Fruit fly (Drosophila melanogaster) whole organism, embryonic: ENCODE results near the gene Nct.

ENCODE experiments used
- Asciz ChIP-seq: fragments of 200-800 bp; sonication (Bioruptor generic); optimal IDR thresholded peaks from 2 replicates; lab custom pipeline; 2017; ENCODE audit warnings: missing biosample characterization, mild to moderate bottlenecking, missing genetic modification characterization, missing genetic modification reagents
- CG11456 ChIP-seq: fragments of 200-800 bp; sonication (Bioruptor generic); IDR thresholded peaks from 3 replicates; pipeline ENCODE4 v1.3.6; 2022; ENCODE audit warnings: missing biosample characterization, missing genetic modification characterization
- CG11696 ChIP-seq: fragments of 200-800 bp; sonication (Bioruptor generic); IDR thresholded peaks from 2 replicates; pipeline ENCODE4 v1.3.6; 2022; ENCODE audit warnings: missing biosample characterization, missing genetic modification characterization
- CG11723 ChIP-seq: fragments of 200-800 bp; sonication (Bioruptor generic); optimal IDR thresholded peaks from 2 replicates; lab custom pipeline; 2017; ENCODE audit warnings: missing biosample characterization, mild to moderate bottlenecking, missing genetic modification characterization
- CG12236 ChIP-seq: fragments of 200-800 bp; sonication (Bioruptor generic); optimal IDR thresholded peaks from 2 replicates; lab custom pipeline; 2016; ENCODE audit warnings: missing biosample characterization, missing genetic modification characterization
- CG13894 ChIP-seq: fragments of 200-800 bp; sonication (Bioruptor generic); optimal IDR thresholded peaks from 3 replicates; lab custom pipeline; 2018; ENCODE audit warnings: missing biosample characterization, mild to moderate bottlenecking, missing genetic modification characterization, moderate library complexity
- CG14710 ChIP-seq: fragments of 200-800 bp; sonication (Bioruptor generic); optimal IDR thresholded peaks from 3 replicates; lab custom pipeline; 2019; ENCODE audit warnings: missing biosample characterization, mild to moderate bottlenecking, missing genetic modification characterization, moderate library complexity
- CG15011 ChIP-seq: fragments of 200-800 bp; sonication (Bioruptor generic); optimal IDR thresholded peaks from 3 replicates; lab custom pipeline; 2018; ENCODE audit warnings: missing biosample characterization, mild to moderate bottlenecking, missing genetic modification characterization
- CG15514 ChIP-seq: fragments of 200-800 bp; sonication (Bioruptor generic); optimal IDR thresholded peaks from 3 replicates; lab custom pipeline; 2017; ENCODE audit warnings: missing biosample characterization, missing genetic modification characterization, mild to moderate bottlenecking, moderate library complexity, missing genetic modification reagents
- CG17829 ChIP-seq: fragments of 200-800 bp; optimal IDR thresholded peaks from 2 replicates; lab custom pipeline; 2019; ENCODE audit warnings: missing biosample characterization, mild to moderate bottlenecking, missing genetic modification characterization, moderate library complexity
- CG18262 ChIP-seq: fragments of 200-800 bp; optimal IDR thresholded peaks from 3 replicates; lab custom pipeline; 2019; ENCODE audit warnings: missing biosample characterization, mild to moderate bottlenecking, missing genetic modification characterization, moderate library complexity
- CG30020 ChIP-seq: fragments of 200-800 bp; optimal IDR thresholded peaks from 2 replicates; lab custom pipeline; 2019; ENCODE audit warnings: missing biosample characterization, mild to moderate bottlenecking, missing genetic modification characterization, moderate library complexity
- CG6689 ChIP-seq: fragments of 200-800 bp; sonication (Bioruptor generic); IDR thresholded peaks from 2 replicates; pipeline ENCODE4 v1.3.6; 2022; ENCODE audit warnings: missing biosample characterization, missing genetic modification characterization
- CG6813 ChIP-seq: fragments of 200-800 bp; sonication (Bioruptor generic); optimal IDR thresholded peaks from 2 replicates; lab custom pipeline; 2017; ENCODE audit warnings: missing biosample characterization, missing genetic modification characterization, mild to moderate bottlenecking, moderate library complexity, missing genetic modification reagents
- CG9437 ChIP-seq: fragments of 200-800 bp; sonication (Bioruptor generic); optimal IDR thresholded peaks from 2 replicates; lab custom pipeline; 2018; ENCODE audit warnings: missing biosample characterization, mild to moderate bottlenecking, missing genetic modification characterization
- CG9609 ChIP-seq: fragments of 200-800 bp; sonication (Bioruptor generic); optimal IDR thresholded peaks from 3 replicates; lab custom pipeline; 2016; ENCODE audit warnings: missing biosample characterization, missing genetic modification characterization
- CkIIα-i1 ChIP-seq: fragments of 200-800 bp; sonication (Bioruptor generic); IDR thresholded peaks from 2 replicates; pipeline ENCODE4 v1.3.6; 2022; ENCODE audit warnings: missing biosample characterization, missing genetic modification characterization
- Doc2 ChIP-seq: fragments of 200-800 bp; sonication (Bioruptor generic); IDR thresholded peaks from 2 replicates; pipeline ENCODE4 v1.3.6; 2022; ENCODE audit warnings: missing biosample characterization, missing genetic modification characterization
- Doc3 ChIP-seq: fragments of 200-800 bp; sonication (Bioruptor generic); IDR thresholded peaks from 3 replicates; pipeline ENCODE4 v1.3.6; 2022; ENCODE audit warnings: missing biosample characterization, missing genetic modification characterization; ENCODE audit not compliant: partially characterized antibody
- Drgx ChIP-seq: fragments of 200-800 bp; sonication (Bioruptor generic); IDR thresholded peaks from 2 replicates; pipeline ENCODE4 v1.3.6; 2022; ENCODE audit warnings: missing biosample characterization, missing genetic modification characterization
- E2f2 ChIP-seq: fragments of 200-800 bp; sonication (Bioruptor generic); IDR thresholded peaks from 2 replicates; pipeline ENCODE4 v1.3.6; 2022; ENCODE audit warnings: missing biosample characterization, missing genetic modification characterization
- Ets65A ChIP-seq: fragments of 200-800 bp; sonication (Bioruptor generic); peaks from one replicate; lab custom pipeline; 2016; ENCODE audit warnings: missing biosample characterization, missing genetic modification characterization
- Mes4 ChIP-seq: fragments of 200-800 bp; sonication (Bioruptor generic); optimal IDR thresholded peaks from 2 replicates; lab custom pipeline; 2016; ENCODE audit warnings: missing biosample characterization, missing genetic modification characterization
- Mrtf ChIP-seq: fragments of 200-800 bp; sonication (Bioruptor generic); IDR thresholded peaks from 3 replicates; pipeline ENCODE4 v1.3.6; 2022; ENCODE audit warnings: missing biosample characterization, missing genetic modification characterization
- Pdp1 ChIP-seq, 2 experiments: fragments of 200-800 bp; sonication (Bioruptor generic); optimal IDR thresholded peaks; 3 replicates each; lab custom pipeline; 2016; ENCODE audit warnings: missing biosample characterization in 2 of 2, missing genetic modification characterization in 2 of 2, mild to moderate bottlenecking in 1 of 2, moderate library complexity in 1 of 2
- Scr ChIP-seq: fragments of 200-800 bp; sonication (Bioruptor generic); IDR thresholded peaks from 2 replicates; pipeline ENCODE4 v1.3.6; 2022; ENCODE audit warnings: missing biosample characterization, missing genetic modification characterization; ENCODE audit not compliant: partially characterized antibody
- Sox102F ChIP-seq: fragments of 200-800 bp; sonication (Bioruptor generic); optimal IDR thresholded peaks from 2 replicates; lab custom pipeline; 2018; ENCODE audit warnings: missing biosample characterization, mild to moderate bottlenecking, missing genetic modification characterization, moderate library complexity
- Ssrp ChIP-seq: fragments of 200-800 bp; sonication (Bioruptor generic); optimal IDR thresholded peaks from 2 replicates; lab custom pipeline; 2018; ENCODE audit warnings: missing biosample characterization, mild to moderate bottlenecking, missing genetic modification characterization, moderate library complexity
- TFAM ChIP-seq: fragments of 200-800 bp; sonication (Bioruptor generic); optimal IDR thresholded peaks from 2 replicates; lab custom pipeline; 2017; ENCODE audit warnings: missing biosample characterization, missing genetic modification characterization, inconsistent platforms
- Xbp1 ChIP-seq: fragments of 200-800 bp; sonication (Bioruptor generic); optimal IDR thresholded peaks from 3 replicates; lab custom pipeline; 2016; ENCODE audit warnings: missing biosample characterization, mild to moderate bottlenecking, missing genetic modification characterization
- aop ChIP-seq: fragments of 200-800 bp; sonication (Bioruptor generic); IDR thresholded peaks from 2 replicates; pipeline ENCODE4 v1.3.6; 2022; ENCODE audit warnings: missing biosample characterization, missing genetic modification characterization
- ara ChIP-seq: fragments of 200-800 bp; sonication (Bioruptor generic); IDR thresholded peaks from 2 replicates; pipeline ENCODE4 v1.3.6; 2022; ENCODE audit warnings: missing biosample characterization, missing genetic modification characterization
- bsh ChIP-seq, 2 experiments: fragments of 200-800 bp; sonication (Bioruptor generic); optimal IDR thresholded peaks; 2 replicates each; lab custom pipeline; 2017 to 2018; ENCODE audit warnings: mild to moderate bottlenecking in 2 of 2, missing biosample characterization in 2 of 2, missing genetic modification characterization in 2 of 2, moderate library complexity in 1 of 2
- caup ChIP-seq: fragments of 200-800 bp; sonication (Bioruptor generic); optimal IDR thresholded peaks from 3 replicates; lab custom pipeline; 2017; ENCODE audit warnings: missing biosample characterization, mild to moderate bottlenecking, missing genetic modification characterization, moderate library complexity; ENCODE audit not compliant: severe bottlenecking
- cg ChIP-seq: fragments of 200-800 bp; sonication (Bioruptor generic); optimal IDR thresholded peaks from 3 replicates; lab custom pipeline; 2019; ENCODE audit warnings: missing biosample characterization, mild to moderate bottlenecking, missing genetic modification characterization, moderate library complexity
- chif ChIP-seq, 2 experiments: fragments of 200-800 bp; sonication (Bioruptor generic); optimal IDR thresholded peaks; 3 replicates each; lab custom pipeline; 2016; ENCODE audit warnings: missing biosample characterization in 2 of 2, missing genetic modification characterization in 2 of 2
- chinmo ChIP-seq: fragments of 200-800 bp; sonication (Bioruptor generic); IDR thresholded peaks from 4 replicates; pipeline ENCODE4 v1.3.6; 2022; ENCODE audit warnings: missing biosample characterization, missing genetic modification characterization; ENCODE audit not compliant: partially characterized antibody
- ewg ChIP-seq: fragments of 200-800 bp; sonication (Bioruptor generic); optimal IDR thresholded peaks from 3 replicates; lab custom pipeline; 2017; ENCODE audit warnings: mild to moderate bottlenecking, missing biosample characterization, missing genetic modification reagents, missing genetic modification characterization
- fd96Cb ChIP-seq: fragments of 200-800 bp; sonication (Bioruptor generic); optimal IDR thresholded peaks from 2 replicates; lab custom pipeline; 2018; ENCODE audit warnings: missing biosample characterization, mild to moderate bottlenecking, missing genetic modification characterization, moderate library complexity
- gem ChIP-seq: fragments of 200-800 bp; sonication (Bioruptor generic); optimal IDR thresholded peaks from 2 replicates; lab custom pipeline; 2019; ENCODE audit warnings: missing biosample characterization, mild to moderate bottlenecking, missing genetic modification characterization, moderate library complexity
- grn ChIP-seq: fragments of 200-800 bp; sonication (Bioruptor generic); optimal IDR thresholded peaks from 3 replicates; lab custom pipeline; 2017; ENCODE audit warnings: missing biosample characterization, missing genetic modification characterization
- gt ChIP-seq: fragments of 200-800 bp; sonication (Bioruptor generic); IDR thresholded peaks from 2 replicates; pipeline ENCODE4 v1.3.6; 2022; ENCODE audit warnings: missing biosample characterization, missing genetic modification characterization
- lola ChIP-seq, 3 experiments: fragments of >200 bp in 2 of 3; fragments of 200-800 bp in 1 of 3; sonication (Bioruptor generic) in 1 of 3; optimal IDR thresholded peaks; 2 replicates each; lab custom pipeline; 2017 to 2019; ENCODE audit warnings: missing biosample characterization in 3 of 3, missing genetic modification characterization in 3 of 3, mild to moderate bottlenecking in 1 of 3, moderate library complexity in 1 of 3
- oc ChIP-seq: fragments of 200-800 bp; sonication (Bioruptor generic); optimal IDR thresholded peaks from 2 replicates; lab custom pipeline; 2018; ENCODE audit warnings: missing biosample characterization, mild to moderate bottlenecking, missing genetic modification characterization, moderate library complexity
- phol ChIP-seq: fragments of 200-800 bp; sonication (Bioruptor generic); optimal IDR thresholded peaks from 3 replicates; lab custom pipeline; 2018; ENCODE audit warnings: missing biosample characterization, mild to moderate bottlenecking, missing genetic modification characterization, moderate library complexity
- row ChIP-seq: fragments of 200-800 bp; sonication (Bioruptor generic); IDR thresholded peaks from 3 replicates; pipeline ENCODE4 v1.3.6; 2022; ENCODE audit warnings: missing biosample characterization, missing genetic modification characterization
- sr ChIP-seq: fragments of 200-800 bp; sonication (Bioruptor generic); IDR thresholded peaks from 3 replicates; pipeline ENCODE4 v1.3.6; 2022; ENCODE audit warnings: missing biosample characterization, missing genetic modification characterization

Gene Nct

dm6 chr3R:24876843-24877457, 25.5 kb downstream of the Nct start, which contains the start of the genes CG11089 and CG31381 (continued):
- no peak for TF ChIP-seq CG11723 (GFP tag; lab: Kevin White, UChicago)
- no peak for TF ChIP-seq CG12236 (GFP tag; lab: Kevin White, UChicago)
- TF ChIP-seq TFAM: no peak
- TF ChIP-seq Mrtf: no peak
- TF ChIP-seq CG11456: no peak
- TF ChIP-seq Ets65A (GFP tag; lab: Kevin White, UChicago): peak; percentile 14
- peak; percentile 25 for TF ChIP-seq Asciz (GFP tag; lab: Kevin White, UChicago)
- TF ChIP-seq CG18262: no peak
- no peak for TF ChIP-seq oc (tag; lab: Kevin White, UChicago)
- TF ChIP-seq CG30020: peak; percentile 2
- no peak for TF ChIP-seq gem (tag; lab: Kevin White, UChicago)
- no peak for TF ChIP-seq CG11696 (GFP tag; lab: Robert Waterston, UW)
- peak; percentile 97 for TF ChIP-seq E2f2 (GFP tag; lab: Robert Waterston, UW)
- no peak for TF ChIP-seq ara (GFP tag; lab: Robert Waterston, UW)
- no peak for TF ChIP-seq Doc2
- TF ChIP-seq caup (GFP tag; lab: Kevin White, UChicago): peak; percentile 45
- TF ChIP-seq Mes4 (GFP tag; lab: Kevin White, UChicago): no peak
- no peak for TF ChIP-seq CG9609 (GFP tag; lab: Kevin White, UChicago)
- TF ChIP-seq CG6813 (GFP tag; lab: Kevin White, UChicago): no peak
- TF ChIP-seq grn (GFP tag; lab: Kevin White, UChicago): peak; percentile 11
- no peak for TF ChIP-seq Drgx (GFP tag; lab: Robert Waterston, UW)
- TF ChIP-seq ewg: no peak
- TF ChIP-seq CG17829 (tag; lab: Kevin White, UChicago): peak; percentile 39
- TF ChIP-seq Scr: 0 out of 2 replicates have a peak, but pooled peaks have one; percentile 4
- no peak for TF ChIP-seq gt (GFP tag; lab: Robert Waterston, UW)
- TF ChIP-seq Doc3: no peak
- peak; percentile 83 for TF ChIP-seq CG15514 (GFP tag; lab: Kevin White, UChicago)
- TF ChIP-seq CG14710 (tag; lab: Kevin White, UChicago): peak; percentile 100
- no peak for TF ChIP-seq chif (GFP tag; optimal IDR thresholded peaks at IDR 0.05; lab: Kevin White, UChicago)

DNA sequence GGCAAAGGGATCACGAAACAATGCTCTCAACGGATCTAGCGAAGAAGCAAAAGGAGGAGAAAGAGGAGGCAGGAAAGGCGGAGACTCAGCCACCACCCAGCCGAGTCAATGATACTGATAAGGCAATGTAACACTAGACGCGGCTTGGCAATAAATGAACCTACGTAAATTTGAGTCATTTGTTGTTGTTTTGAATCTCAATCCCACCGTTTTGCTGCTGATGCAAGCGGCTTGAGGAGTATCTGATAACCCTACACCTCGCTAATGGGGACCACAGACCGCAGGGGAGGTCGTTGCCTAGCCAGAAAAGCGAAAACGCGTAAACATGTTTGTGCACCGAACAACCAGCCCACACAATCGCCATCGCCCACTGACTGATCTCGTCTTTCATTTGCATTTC, 27.3 kb downstream of the Nct start:
- TF ChIP-seq Pdp1 (GFP tag; optimal IDR thresholded peaks at IDR 0.05; lab: Kevin White, UChicago) (peak in 1 of 2 experiments; percentile 5), chinmo (GFP tag; lab: Robert Waterston, UW) (0 out of 4 replicates have a peak, but pooled peaks have one; percentile 37), sr (GFP tag; lab: Robert Waterston, UW) (peak; percentile 53), CG15011 (GFP tag; lab: Kevin White, UChicago) (no peak)

DNA sequence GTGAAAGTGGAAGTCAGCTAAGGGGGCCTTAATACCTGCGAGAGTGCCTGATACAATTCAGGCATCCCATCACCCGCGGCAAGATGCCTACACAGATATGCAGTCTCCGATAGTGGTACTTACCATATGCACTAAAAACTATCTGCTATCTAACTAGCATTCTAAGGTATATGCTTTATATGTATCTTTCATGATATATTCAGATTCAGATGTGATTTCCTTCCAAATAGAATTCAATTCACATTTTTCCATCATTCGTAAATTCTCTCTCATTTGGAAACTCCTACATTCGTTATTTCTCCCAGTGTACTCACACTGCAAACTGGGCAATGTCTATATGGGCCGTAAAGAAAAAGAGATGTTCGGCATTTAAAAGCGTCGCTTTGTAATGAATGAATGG, 35.1 kb downstream of the Nct start:
- peak in 1 of 2 experiments; percentile 26 for TF ChIP-seq bsh (GFP tag; optimal IDR thresholded peaks at IDR 0.05; lab: Kevin White, UChicago)
- no peak for TF ChIP-seq aop
- no peak for TF ChIP-seq CG9437
- TF ChIP-seq cg (GFP tag; lab: Kevin White, UChicago): no peak
- TF ChIP-seq Xbp1: peak; percentile 1
- TF ChIP-seq CG6689 (GFP tag; lab: Robert Waterston, UW): peak; percentile 17; the same call in 1 of the 2 replicates
- TF ChIP-seq lola (GFP tag; optimal IDR thresholded peaks at IDR 0.05; lab: Kevin White, UChicago): no peak
- peak; percentile 47 for TF ChIP-seq Drgx (GFP tag; lab: Robert Waterston, UW)
- no peak for TF ChIP-seq CG13894 (tag; lab: Kevin White, UChicago)
- TF ChIP-seq Sox102F (GFP tag; lab: Kevin White, UChicago): peak; percentile 58
- peak; percentile 27 for TF ChIP-seq phol (tag; lab: Kevin White, UChicago)
- TF ChIP-seq fd96Cb (tag; lab: Kevin White, UChicago): peak; percentile 7
- no peak for TF ChIP-seq CG15011 (GFP tag; lab: Kevin White, UChicago)
- TF ChIP-seq CkIIα-i1: no peak
- peak; percentile 9 for TF ChIP-seq Ssrp (tag; lab: Kevin White, UChicago)
- 0 out of 3 replicates have a peak, but pooled peaks have one; percentile 5 for TF ChIP-seq row (GFP tag; lab: Robert Waterston, UW)
